Fruit fly (Drosophila melanogaster): ENCODE results near the gene loco.

The loco gene

dm6 chr3R:22627936-22628513, 11.2 kb downstream of the loco start (continued):
- TF ChIP-seq fu2 (GFP tag; optimal IDR thresholded peaks at IDR 0.05), result peak; percentile 2
- 0 out of 3 replicates have a peak, but pooled peaks have one; percentile 42 for TF ChIP-seq ci (GFP tag; IDR thresholded peaks at IDR 0.05)
- 0 out of 3 replicates have a peak, but pooled peaks have one; percentile 18 for TF ChIP-seq ken (GFP tag; IDR thresholded peaks at IDR 0.05)
- no peak for TF ChIP-seq CG14965 (GFP tag; optimal IDR thresholded peaks at IDR 0.05; ENCODE audit: borderline replicate concordance)
- TF ChIP-seq E2f1 (GFP tag; IDR thresholded peaks at IDR 0.05), result no peak
- no peak for TF ChIP-seq gfzf (GFP tag; optimal IDR thresholded peaks at IDR 0.05)
- TF ChIP-seq Nf-YB (GFP tag; optimal IDR thresholded peaks at IDR 0.05), result no peak
- peak; percentile 54 for TF ChIP-seq CoRest (tag; optimal IDR thresholded peaks at IDR 0.05)
- TF ChIP-seq CG3163 (GFP tag; optimal IDR thresholded peaks at IDR 0.05), result no peak
- no peak for TF ChIP-seq CG33557 (GFP tag; optimal IDR thresholded peaks at IDR 0.05)
- no peak for TF ChIP-seq CG6272 (GFP tag; IDR thresholded peaks at IDR 0.05)
- peak in 1 of 2 experiments; percentile 49 for TF ChIP-seq bsh (GFP tag; optimal IDR thresholded peaks at IDR 0.05)
- TF ChIP-seq HLH54F (GFP tag; optimal IDR thresholded peaks at IDR 0.05), result peak; percentile 50
- TF ChIP-seq NFAT (GFP tag; IDR thresholded peaks at IDR 0.05), result no peak
- TF ChIP-seq gcm2 (GFP tag; optimal IDR thresholded peaks at IDR 0.05), result no peak
- peak; percentile 22 for TF ChIP-seq HmgZ (tag; optimal IDR thresholded peaks at IDR 0.05)
- TF ChIP-seq br (optimal IDR thresholded peaks at IDR 0.05), result no peak
- TF ChIP-seq CG17385 (GFP tag; optimal IDR thresholded peaks at IDR 0.05), result peak; percentile 50
- no peak for TF ChIP-seq CG1233 (GFP tag; optimal IDR thresholded peaks at IDR 0.05)
- 0 out of 3 replicates have a peak, but pooled peaks have one; percentile 35 for TF ChIP-seq dysf (GFP tag; IDR thresholded peaks at IDR 0.05)
- peak; percentile 31 to 32 for TF ChIP-seq dpn (GFP tag; optimal IDR thresholded peaks at IDR 0.05)
- no peak for TF ChIP-seq Kr (GFP tag; optimal IDR thresholded peaks at IDR 0.05)
- peak; percentile 54; the same call in 1 of the 2 replicates for TF ChIP-seq CG32767 (GFP tag; IDR thresholded peaks at IDR 0.05)
- TF ChIP-seq CG12236 (GFP tag; optimal IDR thresholded peaks at IDR 0.05), result no peak
- peak; percentile 50 for TF ChIP-seq Ada2b (GFP tag; IDR thresholded peaks at IDR 0.05)
- no peak for TF ChIP-seq CG9609 (GFP tag; optimal IDR thresholded peaks at IDR 0.05)
- TF ChIP-seq sens-2 (GFP tag; IDR thresholded peaks at IDR 0.05), result no peak
- no peak for TF ChIP-seq CG8388 (GFP tag; optimal IDR thresholded peaks at IDR 0.05)
- TF ChIP-seq NfI (GFP tag; optimal IDR thresholded peaks at IDR 0.05), result peak; percentile 42
- TF ChIP-seq CG9932 (GFP tag; IDR thresholded peaks at IDR 0.05), result peak; percentile 68
- no peak for TF ChIP-seq vvl (GFP tag; IDR thresholded peaks at IDR 0.05)
- TF ChIP-seq row (GFP tag; IDR thresholded peaks at IDR 0.05), result peak; percentile 75
- TF ChIP-seq Side (GFP tag; optimal IDR thresholded peaks at IDR 0.05), result no peak
- TF ChIP-seq Dek (tag; optimal IDR thresholded peaks at IDR 0.05), result peak; percentile 22
- TF ChIP-seq CG12659 (GFP tag; optimal IDR thresholded peaks at IDR 0.05), result peak; percentile 13
- TF ChIP-seq Fer2 (tag; optimal IDR thresholded peaks at IDR 0.05), result no peak
- TF ChIP-seq MBD-R2 (GFP tag; IDR thresholded peaks at IDR 0.05), result peak; percentile 23; the same call in 1 of the 2 replicates
- no peak for TF ChIP-seq pum (GFP tag; optimal IDR thresholded peaks at IDR 0.05)
- TF ChIP-seq fd3F (GFP tag; optimal IDR thresholded peaks at IDR 0.05), result peak; percentile 37
- peak; percentile 47 for TF ChIP-seq CG9817 (tag; optimal IDR thresholded peaks at IDR 0.05)

- TF ChIP-seq CG16813 (GFP tag; IDR thresholded peaks at IDR 0.05; ENCODE audit: partially characterized antibody) (no peak), CG1647 (GFP tag; optimal IDR thresholded peaks at IDR 0.05) (no peak), CG12391 (tag; optimal IDR thresholded peaks at IDR 0.05) (no peak), CG7786 (GFP tag; optimal IDR thresholded peaks at IDR 0.05) (peak; percentile 36), CG14667 (GFP tag; IDR thresholded peaks at IDR 0.05) (no peak), prd (optimal IDR thresholded peaks at IDR 0.05) (no peak), prd (GFP tag; IDR thresholded peaks at IDR 0.05) (no peak), ab (GFP tag; optimal IDR thresholded peaks at IDR 0.05) (no peak), CG6813 (GFP tag; optimal IDR thresholded peaks at IDR 0.05) (peak; percentile 71), Dip3 (GFP tag; optimal IDR thresholded peaks at IDR 0.05) (no peak), gsb-n (tag; optimal IDR thresholded peaks at IDR 0.05) (no peak), crol (GFP tag; IDR thresholded peaks at IDR 0.05) (no peak), fd96Cb (tag; optimal IDR thresholded peaks at IDR 0.05) (no peak), CG17385 (GFP tag; optimal IDR thresholded peaks at IDR 0.05) (peak; percentile 14)
Observed at dm6 chr3R:22626842-22627392, 12.3 kb downstream of the loco start.
